Worm (Caenorhabditis elegans): ENCODE data around the gene F40H6.5.
A peak's percentile ranks its signal among the peaks of the same experiment; 100 is the strongest.

Gene F40H6.5

DNA sequence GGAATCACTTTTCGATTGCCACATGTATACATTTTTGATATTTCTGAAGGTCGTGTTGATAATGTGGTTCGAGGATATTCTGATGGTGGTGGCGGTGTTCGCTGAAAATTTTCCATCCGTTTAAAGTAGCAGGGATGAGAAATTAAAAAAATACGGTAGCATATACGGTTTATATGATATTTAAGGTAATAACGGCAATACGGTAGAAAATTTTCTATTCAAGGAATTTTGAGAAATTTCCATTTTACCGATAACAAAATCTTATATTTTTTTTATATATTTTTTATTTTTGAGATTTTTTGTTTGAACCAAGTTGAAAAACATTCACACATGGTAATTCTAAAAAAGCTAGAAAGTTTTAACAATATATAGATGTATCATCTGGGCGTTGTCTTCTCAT, 25.1 kb downstream of the F40H6.5 start, which contains the start of gene ZK328.6:
TSS of gene ZK328.6 (minus strand) at position 101 of the 400 bp plus-strand sequence.
- TF ChIP-seq hmbx-1 (tag; optimal IDR thresholded peaks at IDR 0.05) = no peak
- TF ChIP-seq flt-1 (GFP tag; IDR thresholded peaks at IDR 0.05) = no peak
- TF ChIP-seq aly-1 (tag; optimal IDR thresholded peaks at IDR 0.05) = no peak
- TF ChIP-seq tbx-37 (GFP tag; conservative IDR thresholded peaks at IDR 0.05) = no peak
- no peak for TF ChIP-seq F13C5.2 (tag; optimal IDR thresholded peaks at IDR 0.05)
- no peak for TF ChIP-seq tra-4 (tag; optimal IDR thresholded peaks at IDR 0.05)
- TF ChIP-seq ama-1 (optimal IDR thresholded peaks at IDR 0.05) = no peak
- no peak for TF ChIP-seq B0310.2 (tag; optimal IDR thresholded peaks at IDR 0.05)
- no peak for TF ChIP-seq ets-7 (tag; optimal IDR thresholded peaks at IDR 0.05)
- TF ChIP-seq scrt-1 (GFP tag; IDR thresholded peaks at IDR 0.05) = no peak
- TF ChIP-seq sea-1 (GFP tag; conservative IDR thresholded peaks at IDR 0.05) = no peak
- no peak for TF ChIP-seq hmg-4 (GFP tag; optimal IDR thresholded peaks at IDR 0.05)

DNA sequence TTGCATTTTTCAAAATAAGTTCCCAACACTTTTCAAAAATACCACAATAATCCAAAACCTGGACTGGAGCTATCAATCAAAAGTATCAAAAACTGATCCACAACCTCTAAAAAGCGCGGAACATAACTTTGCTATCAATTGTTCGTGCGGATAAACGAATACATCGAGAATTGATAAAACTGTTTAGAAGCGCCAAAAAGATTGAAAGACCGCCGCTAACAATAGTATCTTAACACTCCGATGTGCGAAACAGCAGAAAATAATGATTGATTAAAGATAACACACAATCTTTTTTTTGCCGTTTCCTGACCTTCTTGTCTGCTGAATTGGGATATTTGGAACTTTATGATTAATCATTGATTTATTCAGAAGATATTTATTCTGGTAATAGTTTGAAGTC, 27.2 kb downstream of the F40H6.5 start, which contains the start of gene tbx-7:
TSS of gene tbx-7 (minus strand) at position 101 of the 400 bp plus-strand sequence.
- TF ChIP-seq F13C5.2 (tag; optimal IDR thresholded peaks at IDR 0.05) = no peak
- TF ChIP-seq ama-1 (optimal IDR thresholded peaks at IDR 0.05) = no peak
- no peak for TF ChIP-seq aly-1 (tag; optimal IDR thresholded peaks at IDR 0.05)
- TF ChIP-seq B0310.2 (tag; optimal IDR thresholded peaks at IDR 0.05) = no peak
- no peak for TF ChIP-seq hmbx-1 (tag; optimal IDR thresholded peaks at IDR 0.05)
- TF ChIP-seq tbx-37 (GFP tag; conservative IDR thresholded peaks at IDR 0.05) = no peak
- TF ChIP-seq ceh-36 (tag; optimal IDR thresholded peaks at IDR 0.05) = no peak
- no peak for TF ChIP-seq pes-1 (GFP tag; IDR thresholded peaks at IDR 0.05)
- TF ChIP-seq tra-4 (tag; optimal IDR thresholded peaks at IDR 0.05) = no peak
- TF ChIP-seq hmg-4 (GFP tag; optimal IDR thresholded peaks at IDR 0.05) = no peak
- no peak for TF ChIP-seq sea-1 (GFP tag; conservative IDR thresholded peaks at IDR 0.05)
- no peak for TF ChIP-seq scrt-1 (GFP tag; IDR thresholded peaks at IDR 0.05)
- no peak for TF ChIP-seq ets-7 (tag; optimal IDR thresholded peaks at IDR 0.05)
- TF ChIP-seq tbx-11 (GFP tag; IDR thresholded peaks at IDR 0.05) = no peak
- TF ChIP-seq flt-1 (GFP tag; IDR thresholded peaks at IDR 0.05) = no peak
- TF ChIP-seq hnd-1 (tag; optimal IDR thresholded peaks at IDR 0.05) = no peak

DNA sequence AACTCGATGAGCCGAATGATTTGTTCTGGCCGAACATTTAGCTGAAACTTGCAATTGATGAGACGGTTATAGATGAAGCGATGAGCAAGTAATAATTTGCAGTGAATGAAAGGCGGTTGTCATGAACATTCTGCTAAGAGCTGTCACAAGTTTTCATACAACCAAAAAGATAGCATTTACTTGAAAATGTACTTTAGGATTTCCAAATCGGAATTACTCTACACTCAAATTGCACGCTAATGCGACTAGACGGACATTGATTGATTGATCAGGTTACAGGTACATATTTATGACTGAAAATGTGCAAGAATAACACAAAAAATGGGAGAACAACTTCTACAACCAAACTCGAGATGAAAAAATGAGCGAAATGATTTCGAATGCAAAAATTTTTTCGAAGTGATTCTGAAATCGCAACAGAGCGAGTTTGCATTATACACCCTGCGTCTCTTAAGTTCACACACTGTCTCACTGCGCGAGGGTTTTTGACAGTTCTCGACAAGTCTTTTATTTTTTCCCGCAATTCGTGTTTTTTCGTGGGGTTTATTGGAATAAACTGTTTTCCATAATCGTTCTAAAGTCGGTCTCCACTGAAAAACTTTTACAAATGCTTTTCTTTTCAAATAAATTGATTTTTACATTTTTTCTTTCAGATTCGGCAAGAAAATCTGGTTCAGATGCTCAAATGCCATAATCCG, 35.9 kb downstream of the F40H6.5 start, which contains the start of the genes npp-10 and cyk-3:
TSS of gene npp-10 (minus strand) at position 51 of the 698 bp plus-strand sequence.
TSS of gene cyk-3 (plus strand) at position 648 of the 698 bp plus-strand sequence.
- TF ChIP-seq tbx-11 (GFP tag; IDR thresholded peaks at IDR 0.05) (0 out of 2 replicates have a peak, but pooled peaks have one; percentile 35), B0310.2 (tag; optimal IDR thresholded peaks at IDR 0.05) (no peak)

DNA sequence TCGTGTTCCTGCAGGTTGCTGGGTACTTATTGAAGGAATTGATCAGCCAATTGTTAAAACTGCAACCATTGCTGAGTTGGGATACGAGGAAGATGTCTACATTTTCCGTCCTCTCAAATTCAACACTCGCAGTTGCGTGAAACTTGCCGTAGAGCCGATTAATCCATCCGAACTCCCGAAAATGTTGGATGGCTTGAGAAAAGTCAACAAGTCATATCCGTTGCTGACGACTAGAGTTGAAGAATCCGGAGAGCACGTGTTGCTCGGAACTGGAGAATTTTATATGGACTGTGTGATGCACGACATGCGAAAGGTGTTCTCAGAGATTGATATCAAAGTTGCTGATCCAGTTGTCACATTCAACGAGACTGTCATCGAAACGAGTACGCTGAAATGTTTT, 44.3 kb downstream of the F40H6.5 start:
- no peak for TF ChIP-seq aly-1 (tag; optimal IDR thresholded peaks at IDR 0.05)
- TF ChIP-seq hmbx-1 (tag; optimal IDR thresholded peaks at IDR 0.05) = no peak
- TF ChIP-seq ets-7 (tag; optimal IDR thresholded peaks at IDR 0.05) = no peak
- no peak for TF ChIP-seq scrt-1 (GFP tag; IDR thresholded peaks at IDR 0.05)
- TF ChIP-seq flt-1 (GFP tag; IDR thresholded peaks at IDR 0.05) = no peak
- TF ChIP-seq F13C5.2 (tag; optimal IDR thresholded peaks at IDR 0.05) = no peak
- TF ChIP-seq ceh-13 (GFP tag; optimal IDR thresholded peaks at IDR 0.05) = no peak
- no peak for TF ChIP-seq pes-1 (GFP tag; IDR thresholded peaks at IDR 0.05)
- TF ChIP-seq sea-1 (GFP tag; conservative IDR thresholded peaks at IDR 0.05) = no peak
- TF ChIP-seq tra-4 (tag; optimal IDR thresholded peaks at IDR 0.05) = no peak
- no peak for TF ChIP-seq B0310.2 (tag; optimal IDR thresholded peaks at IDR 0.05)
- TF ChIP-seq hnd-1 (tag; optimal IDR thresholded peaks at IDR 0.05) = no peak
- no peak for TF ChIP-seq tbx-11 (GFP tag; IDR thresholded peaks at IDR 0.05)
- TF ChIP-seq tbx-37 (GFP tag; conservative IDR thresholded peaks at IDR 0.05) = no peak
- TF ChIP-seq hmg-4 (GFP tag; optimal IDR thresholded peaks at IDR 0.05) = no peak
- no peak for TF ChIP-seq ama-1 (optimal IDR thresholded peaks at IDR 0.05)

DNA sequence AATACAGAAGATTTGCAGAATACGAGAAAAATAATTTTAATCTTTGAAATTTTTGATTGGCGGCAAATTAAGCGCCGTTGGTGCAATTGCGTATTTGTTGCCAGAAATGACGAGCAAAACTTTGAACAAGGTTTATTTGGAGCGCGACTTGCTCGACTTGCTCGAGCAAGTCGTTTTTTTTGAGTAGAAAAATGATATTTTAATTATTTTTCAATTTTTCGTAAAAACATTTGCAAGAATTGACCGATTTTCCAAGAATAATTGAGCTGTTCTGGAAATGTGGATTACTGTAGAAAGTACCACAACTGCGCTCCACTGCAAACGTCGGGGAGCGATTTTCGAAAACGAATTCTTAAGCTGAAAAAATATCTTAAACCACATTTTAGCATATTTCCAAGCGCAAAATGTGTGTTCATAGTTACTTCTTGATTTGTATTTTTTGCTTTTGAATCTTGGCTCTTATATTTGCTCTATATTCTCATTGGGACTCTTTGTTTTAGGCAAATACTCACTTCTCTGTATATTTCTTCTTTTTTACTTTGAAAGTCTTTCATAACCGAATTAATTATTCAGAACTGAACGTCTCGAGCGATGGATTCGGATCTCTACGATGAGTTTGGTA, 46.5 kb downstream of the F40H6.5 start, which contains the start of the genes gcna-1 and eftu-2:
TSS of gene gcna-1 (minus strand) at position 96 of the 622 bp plus-strand sequence.
TSS of gene eftu-2 (plus strand) at position 572 of the 622 bp plus-strand sequence.
- TF ChIP-seq tbx-37 (GFP tag; conservative IDR thresholded peaks at IDR 0.05) = no peak
- no peak for TF ChIP-seq aly-1 (tag; optimal IDR thresholded peaks at IDR 0.05)
- no peak for TF ChIP-seq hnd-1 (tag; optimal IDR thresholded peaks at IDR 0.05)
- no peak for TF ChIP-seq tra-4 (tag; optimal IDR thresholded peaks at IDR 0.05)
- TF ChIP-seq ama-1 (optimal IDR thresholded peaks at IDR 0.05) = no peak

DNA sequence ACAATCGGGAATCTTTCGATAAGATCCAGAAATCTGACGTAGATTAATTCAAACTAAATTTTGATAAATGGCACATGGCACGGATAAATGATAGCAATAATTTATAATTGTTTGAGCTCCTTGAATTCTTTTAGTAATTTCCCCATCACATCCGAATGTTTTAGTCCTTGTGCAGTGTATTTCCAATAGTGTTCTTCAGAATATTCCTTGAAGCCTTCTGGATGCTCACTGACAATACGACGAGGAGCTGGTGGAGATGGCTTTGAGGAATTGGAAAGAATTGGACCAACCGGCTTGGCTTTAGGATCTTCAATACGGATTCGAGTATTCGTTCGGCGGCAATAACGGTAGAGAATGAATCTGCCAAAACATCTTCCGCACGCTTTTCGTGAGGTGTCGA, 49.2 kb downstream of the F40H6.5 start:
- TF ChIP-seq hmbx-1 (tag; optimal IDR thresholded peaks at IDR 0.05) (no peak), tbx-37 (GFP tag; conservative IDR thresholded peaks at IDR 0.05) (no peak), pes-1 (GFP tag; IDR thresholded peaks at IDR 0.05) (no peak), sea-1 (GFP tag; conservative IDR thresholded peaks at IDR 0.05) (no peak), ama-1 (optimal IDR thresholded peaks at IDR 0.05) (no peak), ceh-13 (GFP tag; optimal IDR thresholded peaks at IDR 0.05) (no peak)

DNA sequence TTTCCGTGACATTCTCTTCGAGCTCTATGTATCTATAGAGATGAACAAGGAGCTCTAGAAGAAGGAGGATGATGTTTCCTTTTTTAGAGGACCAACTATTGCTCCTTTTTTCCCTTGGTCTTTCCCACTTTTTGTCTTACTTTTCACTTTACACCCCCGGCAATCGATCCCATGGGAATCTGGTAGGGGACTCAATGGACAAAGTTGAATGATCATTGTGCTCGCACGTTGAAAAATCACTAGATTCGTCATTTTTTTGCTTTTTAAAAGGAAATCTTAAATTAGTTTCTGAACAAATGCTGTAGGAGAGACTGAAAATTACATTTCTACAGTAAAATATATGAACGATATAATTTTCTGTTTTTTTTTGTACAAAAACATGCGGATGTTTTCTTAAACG, 53.6 kb downstream of the F40H6.5 start:
- TF ChIP-seq scrt-1 (GFP tag; IDR thresholded peaks at IDR 0.05) (no peak), ets-7 (tag; optimal IDR thresholded peaks at IDR 0.05) (no peak), hnd-1 (tag; optimal IDR thresholded peaks at IDR 0.05) (no peak), ama-1 (optimal IDR thresholded peaks at IDR 0.05) (no peak), flt-1 (GFP tag; IDR thresholded peaks at IDR 0.05) (no peak), sea-1 (GFP tag; conservative IDR thresholded peaks at IDR 0.05) (no peak), tbx-37 (GFP tag; conservative IDR thresholded peaks at IDR 0.05) (no peak), aly-1 (tag; optimal IDR thresholded peaks at IDR 0.05) (no peak)

Measured in whole organism, early embryonic.